Worm (Caenorhabditis elegans) whole organism, midembryonic: ENCODE results near the gene mrpl-22.

ENCODE experiments used
- T22C8.4 ChIP-seq: fragments of 200-800 bp; sonication (Bioruptor generic); IDR thresholded peaks from 2 replicates; pipeline ENCODE4 v1.3.6; 2022; ENCODE audit warnings: missing genetic modification characterization, missing compliant biosample characterization
- cog-1 ChIP-seq: sonication (generic microtip); optimal IDR thresholded peaks from 2 replicates; lab custom pipeline; 2016; ENCODE audit warnings: missing genetic modification characterization, missing compliant biosample characterization
- flt-1 ChIP-seq: fragments of 200-800 bp; sonication (Bioruptor generic); IDR thresholded peaks from 2 replicates; pipeline ENCODE4 v1.3.6; 2022; ENCODE audit warnings: missing genetic modification characterization, missing compliant biosample characterization
- klf-2 ChIP-seq: fragments of 200-800 bp; sonication (Bioruptor generic); conservative IDR thresholded peaks from 2 replicates; pipeline ENCODE4 v1.3.6; 2022; ENCODE audit warnings: missing genetic modification reagents, missing genetic modification characterization, missing compliant biosample characterization
- med-1 ChIP-seq: sonication (generic microtip); optimal IDR thresholded peaks from 2 replicates; lab custom pipeline; 2017; ENCODE audit warnings: missing genetic modification characterization, mild to moderate bottlenecking, missing compliant biosample characterization, antibody characterized with exemption, missing genetic modification reagents; ENCODE audit not compliant: insufficient read depth
- ref-1 ChIP-seq: fragments of 200-800 bp; sonication (Bioruptor generic); conservative IDR thresholded peaks from 2 replicates; pipeline ENCODE4 v1.3.6; 2022; ENCODE audit warnings: missing genetic modification reagents, missing genetic modification characterization, missing compliant biosample characterization
- tab-1 ChIP-seq: fragments of 200-800 bp; sonication (Bioruptor generic); IDR thresholded peaks from 2 replicates; pipeline ENCODE4 v1.3.6; 2022; ENCODE audit warnings: missing genetic modification characterization, missing compliant biosample characterization
- ztf-23 ChIP-seq: fragments of 200-800 bp; sonication (Bioruptor generic); IDR thresholded peaks from 2 replicates; pipeline ENCODE4 v1.3.6; 2022; ENCODE audit warnings: missing genetic modification reagents, missing genetic modification characterization, missing compliant biosample characterization
- ztf-29 ChIP-seq: fragments of 200-800 bp; sonication (Bioruptor generic); IDR thresholded peaks from 2 replicates; pipeline ENCODE4 v1.3.6; 2022; ENCODE audit warnings: missing genetic modification reagents, missing genetic modification characterization, missing compliant biosample characterization

The mrpl-22 gene

DNA sequence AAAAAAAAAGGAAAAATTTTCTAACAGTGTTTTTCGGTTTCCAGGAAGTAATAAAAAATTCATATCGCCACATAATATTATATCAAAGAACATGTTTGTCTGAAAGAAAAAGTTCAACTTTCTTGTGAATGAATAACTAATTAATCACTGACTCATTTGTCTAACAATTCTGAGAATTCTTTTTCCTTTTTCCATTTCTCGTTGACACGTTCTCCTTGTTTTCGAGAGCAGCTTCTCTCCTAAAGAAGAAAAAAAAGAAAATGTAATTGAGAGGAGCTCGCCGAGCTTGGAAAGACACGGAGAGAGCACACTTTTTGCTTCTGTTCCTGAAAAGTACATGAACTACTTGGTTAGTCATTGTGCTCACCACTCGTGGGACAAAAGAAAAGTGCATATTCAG is 7.1 kb upstream of the mrpl-22 start:
- TF ChIP-seq med-1 (GFP tag; lab: Kevin White, UChicago) (no peak), flt-1 (no peak), tab-1 (GFP tag; lab: Robert Waterston, UW) (no peak), ztf-29 (GFP tag; lab: Robert Waterston, UW) (no peak), klf-2 (no peak), T22C8.4 (GFP tag; lab: Robert Waterston, UW) (no peak), cog-1 (tag; lab: Kevin White, UChicago) (no peak), ref-1 (GFP tag; lab: Robert Waterston, UW) (no peak), ztf-23 (GFP tag; lab: Robert Waterston, UW) (no peak)

- TF ChIP-seq tab-1 (GFP tag; lab: Robert Waterston, UW), result no peak
- TF ChIP-seq ztf-23 (GFP tag; lab: Robert Waterston, UW), result no peak
- no peak for TF ChIP-seq ztf-29 (GFP tag; lab: Robert Waterston, UW)
- no peak for TF ChIP-seq ref-1 (GFP tag; lab: Robert Waterston, UW)
- no peak for TF ChIP-seq med-1 (GFP tag; lab: Kevin White, UChicago)
- no peak for TF ChIP-seq T22C8.4 (GFP tag; lab: Robert Waterston, UW)
- no peak for TF ChIP-seq cog-1 (tag; lab: Kevin White, UChicago)
- TF ChIP-seq klf-2, result no peak
- no peak for TF ChIP-seq flt-1
Observed at ce11 chrIII:10612333-10612732, 2.9 kb upstream of the mrpl-22 start, which contains the start of gene Y39A1A.24. Gene Y39A1A.24 (plus strand): TSS chrIII:10612633.

ce11 chrIII:10621208-10621607 is 5.9 kb downstream of the mrpl-22 start, which contains the start of the genes lron-10 and hpr-9:
Gene lron-10 (minus strand): TSS chrIII:10621369.
Gene hpr-9 (plus strand): TSS chrIII:10621551.
- TF ChIP-seq tab-1 (GFP tag; lab: Robert Waterston, UW), result no peak
- peak; percentile 48; the same call in 1 of the 2 replicates for TF ChIP-seq flt-1
- no peak for TF ChIP-seq ztf-29 (GFP tag; lab: Robert Waterston, UW)
- TF ChIP-seq T22C8.4 (GFP tag; lab: Robert Waterston, UW), result no peak
- TF ChIP-seq ztf-23 (GFP tag; lab: Robert Waterston, UW), result 0 out of 2 replicates have a peak, but pooled peaks have one; percentile 55

ce11 chrIII:10624564-10624963 is 9.3 kb downstream of the mrpl-22 start:
- TF ChIP-seq med-1 (GFP tag; lab: Kevin White, UChicago) (peak; percentile 55), cog-1 (tag; lab: Kevin White, UChicago) (peak; percentile 51), tab-1 (GFP tag; lab: Robert Waterston, UW) (peak; percentile 93), ztf-23 (GFP tag; lab: Robert Waterston, UW) (peak; percentile 82), T22C8.4 (GFP tag; lab: Robert Waterston, UW) (peak; percentile 92), flt-1 (peak; percentile 94), klf-2 (peak; percentile 81), ztf-29 (GFP tag; lab: Robert Waterston, UW) (peak; percentile 67), ref-1 (GFP tag; lab: Robert Waterston, UW) (peak; percentile 85)

ce11 chrIII:10628360-10628759 is 13.1 kb downstream of the mrpl-22 start:
- TF ChIP-seq ref-1 (GFP tag; lab: Robert Waterston, UW) (no peak), tab-1 (GFP tag; lab: Robert Waterston, UW) (no peak), ztf-23 (GFP tag; lab: Robert Waterston, UW) (no peak), flt-1 (no peak)

DNA sequence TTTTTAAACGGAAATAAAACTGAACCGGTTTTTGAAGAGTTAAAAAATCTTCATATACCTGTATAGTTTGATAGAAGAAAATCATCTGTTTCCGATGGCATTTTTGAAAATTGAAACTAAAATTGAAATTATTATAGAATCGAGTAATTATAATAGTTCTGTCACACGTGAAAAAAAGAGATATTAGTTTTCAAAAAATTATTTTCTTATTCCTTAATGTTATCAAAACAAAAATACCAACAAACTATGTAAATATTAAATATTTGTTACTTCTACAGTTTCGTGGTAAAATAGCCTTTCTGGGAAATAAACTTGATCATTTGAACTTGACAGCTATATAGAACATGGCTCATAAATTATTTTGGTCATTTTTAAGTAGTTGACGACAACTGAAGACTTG is 13.8 kb downstream of the mrpl-22 start, which contains the start of gene swt-4:
swt-4 (minus strand) TSS at position 101 of the 400 bp plus-strand sequence.
- TF ChIP-seq ztf-29 (GFP tag; lab: Robert Waterston, UW), result no peak
- no peak for TF ChIP-seq cog-1 (tag; lab: Kevin White, UChicago)
- TF ChIP-seq flt-1, result no peak
- no peak for TF ChIP-seq klf-2

DNA sequence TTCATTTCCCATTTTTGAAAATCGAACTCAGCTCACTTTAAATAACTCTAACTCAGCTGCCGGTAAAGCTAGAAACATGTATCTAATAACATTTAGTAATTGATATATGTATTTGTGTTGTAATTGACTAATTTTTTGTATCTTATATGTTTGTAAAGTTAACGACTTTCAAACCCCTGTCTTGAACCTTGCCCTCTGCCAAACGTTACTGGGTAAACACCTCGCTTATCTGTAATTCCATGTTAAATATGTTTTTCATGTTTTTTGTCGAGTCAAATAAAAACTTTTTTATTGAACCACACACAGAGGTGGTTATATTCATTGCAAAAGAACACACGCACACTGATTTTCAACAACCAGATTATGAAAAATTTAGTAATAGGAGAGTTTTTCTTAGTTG is 14.5 kb downstream of the mrpl-22 start:
- TF ChIP-seq flt-1 (no peak), ztf-29 (GFP tag; lab: Robert Waterston, UW) (no peak), ref-1 (GFP tag; lab: Robert Waterston, UW) (no peak), klf-2 (no peak), cog-1 (tag; lab: Kevin White, UChicago) (no peak), ztf-23 (GFP tag; lab: Robert Waterston, UW) (no peak), T22C8.4 (GFP tag; lab: Robert Waterston, UW) (no peak), tab-1 (GFP tag; lab: Robert Waterston, UW) (no peak), med-1 (GFP tag; lab: Kevin White, UChicago) (no peak)

ce11 chrIII:10631870-10632509 is 16.7 kb downstream of the mrpl-22 start:
- TF ChIP-seq ztf-29 (GFP tag; lab: Robert Waterston, UW), result no peak

DNA sequence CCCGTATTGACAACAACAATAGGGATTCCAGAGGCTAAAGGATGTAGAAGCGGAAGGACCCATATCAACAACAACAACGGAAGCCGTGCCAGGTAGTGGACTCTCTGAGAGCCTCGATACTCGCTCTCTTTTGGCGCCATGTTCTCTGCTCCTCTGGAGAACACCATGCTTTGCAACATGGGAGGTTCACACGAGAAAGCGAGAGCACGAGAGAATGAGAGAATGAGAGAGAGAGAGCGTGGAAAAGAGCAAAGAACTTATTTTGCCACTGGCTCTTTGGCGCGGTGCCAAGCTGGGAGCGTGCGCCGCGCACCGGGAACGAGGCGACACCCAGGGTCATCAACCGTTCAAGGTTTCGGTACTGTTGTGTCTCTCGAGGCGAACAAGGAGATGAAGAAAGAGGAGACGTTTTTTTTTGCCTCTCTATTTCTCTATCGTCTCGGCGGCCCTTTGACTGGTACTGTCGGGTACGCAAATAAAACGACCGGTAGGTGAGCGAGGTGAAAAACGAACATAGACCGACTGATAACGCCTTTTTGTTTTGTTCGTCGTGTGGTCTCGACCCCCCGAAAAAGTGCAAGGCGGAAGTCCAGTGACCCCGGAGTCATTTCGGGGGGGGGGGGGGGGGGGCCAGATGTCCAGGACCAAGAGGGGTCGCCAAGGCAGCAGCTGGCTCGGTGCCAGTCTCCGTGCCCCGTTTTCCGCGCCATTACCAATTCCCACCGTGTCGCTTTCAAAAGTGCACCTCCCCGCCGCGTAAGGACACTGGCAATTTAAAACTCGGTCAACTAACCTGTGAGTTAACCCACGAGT is 17.5 kb downstream of the mrpl-22 start, which contains the start of gene Y39A1A.10:
Y39A1A.10 (plus strand) TSS at position 139 of the 813 bp plus-strand sequence.
- no peak for TF ChIP-seq ref-1 (GFP tag; lab: Robert Waterston, UW)
- no peak for TF ChIP-seq ztf-23 (GFP tag; lab: Robert Waterston, UW)
- no peak for TF ChIP-seq klf-2
- no peak for TF ChIP-seq ztf-29 (GFP tag; lab: Robert Waterston, UW)
- no peak for TF ChIP-seq flt-1
- TF ChIP-seq tab-1 (GFP tag; lab: Robert Waterston, UW), result no peak
- no peak for TF ChIP-seq med-1 (GFP tag; lab: Kevin White, UChicago)
- no peak for TF ChIP-seq T22C8.4 (GFP tag; lab: Robert Waterston, UW)
- TF ChIP-seq cog-1 (tag; lab: Kevin White, UChicago), result no peak
